Worm (Caenorhabditis elegans): ENCODE results near the gene ced-10.

The ced-10 gene

ce11 chrIV:3547500-3547899 is 38.2 kb upstream of the ced-10 start, which contains the start of gene nstp-6:
TSS of gene nstp-6 (minus strand) at chrIV:3547600.
- TF ChIP-seq ztf-1 (GFP tag; conservative IDR thresholded peaks at IDR 0.05) (no peak), nhr-6 (tag; optimal IDR thresholded peaks at IDR 0.05) (no peak), unc-55 (GFP tag; optimal IDR thresholded peaks at IDR 0.05) (no peak), nhr-23 (tag; optimal IDR thresholded peaks at IDR 0.05) (no peak), lin-13 (GFP tag; optimal IDR thresholded peaks at IDR 0.05) (no peak), sma-9 (GFP tag; optimal IDR thresholded peaks at IDR 0.05) (no peak), sma-9 (tag; optimal IDR thresholded peaks at IDR 0.05) (no peak), ceh-82 (tag; optimal IDR thresholded peaks at IDR 0.05) (no peak), aly-2 (tag; optimal IDR thresholded peaks at IDR 0.05) (no peak), blmp-1 (tag; optimal IDR thresholded peaks at IDR 0.05; ENCODE audit: insufficient read depth) (no peak), fos-1 (tag; optimal IDR thresholded peaks at IDR 0.05) (no peak), R02D3.7 (tag; optimal IDR thresholded peaks at IDR 0.05) (no peak), mbf-1 (tag; optimal IDR thresholded peaks at IDR 0.05) (no peak), ztf-4 (tag; optimal IDR thresholded peaks at IDR 0.05) (no peak), Y55F3AM.14 (GFP tag; optimal IDR thresholded peaks at IDR 0.05) (no peak), nhr-77 (tag; optimal IDR thresholded peaks at IDR 0.05) (no peak), elt-1 (tag; optimal IDR thresholded peaks at IDR 0.05) (no peak), lin-39 (tag; optimal IDR thresholded peaks at IDR 0.05) (no peak), nhr-237 (tag; optimal IDR thresholded peaks at IDR 0.05) (no peak)

ce11 chrIV:3545060-3545459 is 35.7 kb upstream of the ced-10 start:
- TF ChIP-seq ZK546.5 (tag; optimal IDR thresholded peaks at IDR 0.05): no peak
- no peak for TF ChIP-seq zag-1 (tag; optimal IDR thresholded peaks at IDR 0.05)
- no peak for TF ChIP-seq lin-13 (GFP tag; optimal IDR thresholded peaks at IDR 0.05)
- no peak for TF ChIP-seq gmeb-1 (tag; optimal IDR thresholded peaks at IDR 0.05)
- no peak for TF ChIP-seq nhr-129 (tag; optimal IDR thresholded peaks at IDR 0.05)
- TF ChIP-seq ceh-82 (tag; optimal IDR thresholded peaks at IDR 0.05): no peak
- TF ChIP-seq snpc-4 (tag; optimal IDR thresholded peaks at IDR 0.05): no peak
- no peak for TF ChIP-seq blmp-1 (tag; optimal IDR thresholded peaks at IDR 0.05; ENCODE audit: insufficient read depth)
- TF ChIP-seq ztf-4 (tag; optimal IDR thresholded peaks at IDR 0.05): no peak
- TF ChIP-seq nhr-10 (tag; optimal IDR thresholded peaks at IDR 0.05): no peak
- no peak for TF ChIP-seq nhr-21 (tag; optimal IDR thresholded peaks at IDR 0.05)

ce11 chrIV:3539872-3540271 is 30.5 kb upstream of the ced-10 start, which contains the start of gene B0212.3:
TSS of gene B0212.3 (plus strand) at chrIV:3540172.
- no peak for TF ChIP-seq nhr-6 (tag; optimal IDR thresholded peaks at IDR 0.05)
- no peak for TF ChIP-seq R02D3.7 (tag; optimal IDR thresholded peaks at IDR 0.05)
- no peak for TF ChIP-seq ztf-1 (GFP tag; conservative IDR thresholded peaks at IDR 0.05)
- TF ChIP-seq crh-2 (tag; optimal IDR thresholded peaks at IDR 0.05): no peak
- TF ChIP-seq nhr-25 (tag; optimal IDR thresholded peaks at IDR 0.05): no peak
- no peak for TF ChIP-seq lin-11 (tag; optimal IDR thresholded peaks at IDR 0.05)
- no peak for TF ChIP-seq elt-3 (tag; optimal IDR thresholded peaks at IDR 0.05)
- no peak for TF ChIP-seq dmd-4 (tag; optimal IDR thresholded peaks at IDR 0.05)
- no peak for TF ChIP-seq ztf-11 (tag; optimal IDR thresholded peaks at IDR 0.05)
- TF ChIP-seq ztf-4 (tag; optimal IDR thresholded peaks at IDR 0.05): no peak
- no peak for TF ChIP-seq alr-1 (tag; optimal IDR thresholded peaks at IDR 0.05)
- TF ChIP-seq ceh-16 (tag; optimal IDR thresholded peaks at IDR 0.05): no peak
- TF ChIP-seq egl-27 (tag; optimal IDR thresholded peaks at IDR 0.05): no peak
- TF ChIP-seq Y55F3AM.14 (GFP tag; optimal IDR thresholded peaks at IDR 0.05): no peak
- no peak for TF ChIP-seq ama-1 (optimal IDR thresholded peaks at IDR 0.05)
- no peak for TF ChIP-seq nhr-129 (tag; optimal IDR thresholded peaks at IDR 0.05)
- no peak for TF ChIP-seq zag-1 (tag; optimal IDR thresholded peaks at IDR 0.05)
- TF ChIP-seq mab-5 (tag; optimal IDR thresholded peaks at IDR 0.05): no peak
- TF ChIP-seq C34F6.9 (tag; optimal IDR thresholded peaks at IDR 0.05): no peak
- TF ChIP-seq nhr-23 (tag; optimal IDR thresholded peaks at IDR 0.05): no peak

ce11 chrIV:3539253-3539652 is 29.9 kb upstream of the ced-10 start:
- TF ChIP-seq C34F6.9 (tag; optimal IDR thresholded peaks at IDR 0.05) (peak; percentile 5), aly-2 (tag; optimal IDR thresholded peaks at IDR 0.05) (no peak), lsy-2 (tag; optimal IDR thresholded peaks at IDR 0.05) (peak in 1 of 2 experiments; percentile 27), lin-11 (tag; optimal IDR thresholded peaks at IDR 0.05) (no peak), ZK546.5 (tag; optimal IDR thresholded peaks at IDR 0.05) (no peak), ztf-1 (GFP tag; conservative IDR thresholded peaks at IDR 0.05) (no peak), nhr-10 (tag; optimal IDR thresholded peaks at IDR 0.05) (no peak), unc-55 (GFP tag; optimal IDR thresholded peaks at IDR 0.05) (peak; percentile 49), blmp-1 (tag; optimal IDR thresholded peaks at IDR 0.05; ENCODE audit: insufficient read depth) (no peak), alr-1 (tag; optimal IDR thresholded peaks at IDR 0.05) (no peak), nhr-12 (tag; optimal IDR thresholded peaks at IDR 0.05) (no peak)
